Worm (Caenorhabditis elegans) whole organism, L1 larva: Measurements from ENCODE around the gene frm-2.

Experiments
- C16A3.4 ChIP-seq: fragments of 150-350 bp; optimal IDR thresholded peaks from 2 replicates; lab custom pipeline; 2014; ENCODE audit warnings: missing biosample characterization, missing genetic modification characterization
- F16B12.6 ChIP-seq: fragments of 150-350 bp; optimal IDR thresholded peaks from 2 replicates; lab custom pipeline; 2014; ENCODE audit warnings: missing biosample characterization, missing genetic modification characterization
- Y116A8C.19 ChIP-seq: sonication (generic microtip); optimal IDR thresholded peaks from 2 replicates; lab custom pipeline; 2016; ENCODE audit warnings: missing compliant biosample characterization, missing genetic modification characterization, borderline replicate concordance
- blmp-1 ChIP-seq: fragments of 150-350 bp; optimal IDR thresholded peaks from 2 replicates; lab custom pipeline; 2014; ENCODE audit warnings: missing biosample characterization, missing genetic modification characterization
- ceh-82 ChIP-seq, 3 experiments: fragments of 150-350 bp in 1 of 3; sonication (generic microtip) in 2 of 3; optimal IDR thresholded peaks; 2 replicates each; lab custom pipeline; 2014 to 2017; ENCODE audit warnings: missing biosample characterization in 3 of 3, missing genetic modification characterization in 3 of 3
- ceh-88 ChIP-seq: fragments of 200-800 bp; sonication (Bioruptor generic); IDR thresholded peaks from 2 replicates; pipeline ENCODE4 v1.3.6; 2022; ENCODE audit warnings: missing genetic modification characterization, missing compliant biosample characterization
- dpl-1 ChIP-seq, 3 experiments: fragments of 150-350 bp in 2 of 3; sonication (generic microtip) in 1 of 3; optimal IDR thresholded peaks; 2 replicates each; lab custom pipeline; 2014 to 2017; ENCODE audit warnings: missing biosample characterization in 3 of 3, missing genetic modification characterization in 3 of 3, missing genetic modification reagents in 3 of 3
- efl-1 ChIP-seq, 4 experiments: fragments of 150-350 bp; optimal IDR thresholded peaks in 3 of 4; peaks in 1 of 4; 1 replicate in 1 of 4; 2 replicates in 3 of 4; lab custom pipeline; 2014; ENCODE audit warnings: missing biosample characterization in 2 of 4, missing genetic modification characterization in 2 of 4, missing genetic modification reagents in 2 of 4
- efl-3 ChIP-seq: fragments of 200-800 bp; sonication (Bioruptor generic); optimal IDR thresholded peaks from 2 replicates; lab custom pipeline; 2018; ENCODE audit warnings: mild to moderate bottlenecking, missing genetic modification characterization, missing compliant biosample characterization
- egl-13 ChIP-seq: sonication (generic microtip); optimal IDR thresholded peaks from 2 replicates; lab custom pipeline; 2016; ENCODE audit warnings: missing genotype, missing genetic modification reagents, missing genetic modification characterization, missing compliant biosample characterization
- elt-2 ChIP-seq: sonication (generic microtip); optimal IDR thresholded peaks from 2 replicates; lab custom pipeline; 2016; ENCODE audit warnings: missing genetic modification characterization, mild to moderate bottlenecking, inconsistent platforms, missing compliant biosample characterization, missing genetic modification reagents
- elt-3 ChIP-seq, 6 experiments: fragments of 150-350 bp in 1 of 6; sonication (generic microtip); optimal IDR thresholded peaks; 2 replicates each; lab custom pipeline; 2017 to 2018; ENCODE audit warnings: missing biosample characterization in 6 of 6, missing genetic modification characterization in 6 of 6, inconsistent platforms in 1 of 6
- ets-5 ChIP-seq: fragments of 200-800 bp; sonication (Bioruptor generic); IDR thresholded peaks from 2 replicates; pipeline ENCODE4 v1.3.6; 2022; ENCODE audit warnings: missing genetic modification characterization, missing compliant biosample characterization
- fkh-8 ChIP-seq: sonication (generic microtip); optimal IDR thresholded peaks from 2 replicates; lab custom pipeline; 2016; ENCODE audit warnings: mild to moderate bottlenecking, missing genetic modification characterization, missing compliant biosample characterization
- fos-1 ChIP-seq: fragments of 150-350 bp; optimal IDR thresholded peaks from 2 replicates; lab custom pipeline; 2014; ENCODE audit warnings: missing biosample characterization, missing genetic modification characterization
- irx-1 ChIP-seq: sonication (generic microtip); optimal IDR thresholded peaks from 2 replicates; lab custom pipeline; 2016; ENCODE audit warnings: missing genetic modification characterization, missing compliant biosample characterization
- jun-1 ChIP-seq: fragments of 150-350 bp; optimal IDR thresholded peaks from 2 replicates; lab custom pipeline; 2014; ENCODE audit warnings: missing biosample characterization, missing genetic modification reagents, missing genetic modification characterization
- lin-13 ChIP-seq: fragments of 150-350 bp; optimal IDR thresholded peaks from 2 replicates; lab custom pipeline; 2014; ENCODE audit warnings: missing biosample characterization, missing genetic modification reagents, missing genetic modification characterization
- lin-14 ChIP-seq: fragments of 200-800 bp; sonication (Bioruptor generic); optimal IDR thresholded peaks from 2 replicates; lab custom pipeline; 2018; ENCODE audit warnings: mild to moderate bottlenecking, missing genetic modification characterization, moderate library complexity, missing compliant biosample characterization
- lin-35 ChIP-seq, 2 experiments: fragments of 150-350 bp; optimal IDR thresholded peaks; 2 replicates each; lab custom pipeline; 2014; ENCODE audit warnings: missing biosample characterization in 2 of 2, missing genetic modification characterization in 2 of 2, missing genetic modification reagents in 2 of 2
- lir-3 ChIP-seq: sonication (generic microtip); optimal IDR thresholded peaks from 2 replicates; lab custom pipeline; 2016; ENCODE audit warnings: mild to moderate bottlenecking, missing genetic modification characterization, moderate library complexity, missing compliant biosample characterization; ENCODE audit not compliant: poor library complexity
- lsy-2 ChIP-seq, 2 experiments: fragments of 150-350 bp; optimal IDR thresholded peaks; 2 replicates each; lab custom pipeline; 2014; ENCODE audit warnings: missing biosample characterization in 2 of 2, missing genetic modification characterization in 2 of 2
- mab-9 ChIP-seq: fragments of 200-800 bp; sonication (Bioruptor generic); IDR thresholded peaks from 2 replicates; pipeline ENCODE4 v1.3.6; 2022; ENCODE audit warnings: missing genetic modification reagents, missing genetic modification characterization, missing compliant biosample characterization
- mep-1 ChIP-seq: fragments of 150-350 bp; optimal IDR thresholded peaks from 2 replicates; lab custom pipeline; 2014; ENCODE audit warnings: missing biosample characterization, missing genetic modification characterization
- nhr-19 ChIP-seq: fragments of 200-800 bp; sonication (Bioruptor generic); conservative IDR thresholded peaks from 2 replicates; pipeline ENCODE4 v1.3.6; 2022; ENCODE audit warnings: missing genetic modification characterization, missing compliant biosample characterization
- nhr-20 ChIP-seq: sonication (generic microtip); optimal IDR thresholded peaks from 2 replicates; lab custom pipeline; 2016; ENCODE audit warnings: mild to moderate bottlenecking, missing genetic modification characterization, missing compliant biosample characterization
- nhr-28 ChIP-seq: fragments of 150-350 bp; optimal IDR thresholded peaks from 2 replicates; lab custom pipeline; 2014; ENCODE audit warnings: missing biosample characterization, missing genetic modification characterization
- nhr-71 ChIP-seq: sonication (generic microtip); optimal IDR thresholded peaks from 2 replicates; lab custom pipeline; 2016; ENCODE audit warnings: mild to moderate bottlenecking, missing genetic modification characterization, moderate library complexity, missing compliant biosample characterization
- nhr-85 ChIP-seq: sonication (generic microtip); peaks from one replicate; lab custom pipeline; 2016; ENCODE audit warnings: missing genetic modification characterization, inconsistent platforms, missing compliant biosample characterization
- rnt-1 ChIP-seq: sonication (generic microtip); optimal IDR thresholded peaks from 2 replicates; lab custom pipeline; 2016; ENCODE audit warnings: mild to moderate bottlenecking, missing genetic modification characterization, moderate library complexity, missing compliant biosample characterization
- skn-1 ChIP-seq: fragments of 150-350 bp; optimal IDR thresholded peaks from 2 replicates; lab custom pipeline; 2014; ENCODE audit warnings: missing biosample characterization, missing genetic modification characterization
- snpc-4 ChIP-seq: fragments of 150-350 bp; optimal IDR thresholded peaks from 2 replicates; lab custom pipeline; 2014; ENCODE audit warnings: missing biosample characterization, missing genetic modification characterization
- snu-23 ChIP-seq: sonication (generic microtip); optimal IDR thresholded peaks from 2 replicates; lab custom pipeline; 2016; ENCODE audit warnings: missing genetic modification characterization, missing compliant biosample characterization
- swsn-7 ChIP-seq: sonication (generic microtip); optimal IDR thresholded peaks from 2 replicates; lab custom pipeline; 2016; ENCODE audit warnings: missing genetic modification characterization, missing compliant biosample characterization
- tlp-1 ChIP-seq: fragments of 150-350 bp; optimal IDR thresholded peaks from 2 replicates; lab custom pipeline; 2014; ENCODE audit warnings: missing biosample characterization, missing genetic modification characterization
- unc-130 ChIP-seq: fragments of 150-350 bp; optimal IDR thresholded peaks from 2 replicates; lab custom pipeline; 2017; ENCODE audit warnings: missing biosample characterization, missing genetic modification characterization, inconsistent platforms
- unc-30 ChIP-seq: sonication (generic microtip); optimal IDR thresholded peaks from 2 replicates; lab custom pipeline; 2017; ENCODE audit warnings: missing biosample characterization, missing genetic modification characterization
- xbp-1 ChIP-seq: sonication (generic microtip); optimal IDR thresholded peaks from 2 replicates; lab custom pipeline; 2016; ENCODE audit warnings: missing genetic modification characterization, missing compliant biosample characterization
- ztf-4 ChIP-seq: fragments of 150-350 bp; optimal IDR thresholded peaks from 2 replicates; lab custom pipeline; 2014; ENCODE audit warnings: missing biosample characterization, missing genetic modification characterization

The frm-2 gene

ce11 chrIII:5948986-5949385, 32.9 kb downstream of the frm-2 start:
- TF ChIP-seq skn-1 (tag; lab: Kevin White, UChicago) (no peak), efl-3 (GFP tag; lab: Kevin White, UChicago) (no peak), mab-9 (GFP tag; lab: Robert Waterston, UW) (no peak), nhr-28 (no peak), tlp-1 (tag; lab: Kevin White, UChicago) (peak; percentile 61)

ce11 chrIII:5948162-5948933, 33.6 kb downstream of the frm-2 start, which contains the start of the genes F25B5.6 and F25B5.3:
Gene F25B5.6, minus strand, starts transcription at chrIII:5948733.
Gene F25B5.3, plus strand, starts transcription at chrIII:5948883.
- TF ChIP-seq fos-1 (tag; lab: Kevin White, UChicago) (no peak), lin-13 (GFP tag; lab: Kevin White, UChicago) (peak; percentile 14), lsy-2 (tag; optimal IDR thresholded peaks at IDR 0.05; lab: Kevin White, UChicago) (peak; percentile 36 to 50), ets-5 (no peak), xbp-1 (tag; lab: Kevin White, UChicago) (peak; percentile 3), ceh-88 (GFP tag; lab: Robert Waterston, UW) (no peak), lin-14 (GFP tag; lab: Kevin White, UChicago) (peak; percentile 51), skn-1 (tag; lab: Kevin White, UChicago) (peak; percentile 53), egl-13 (tag; lab: Kevin White, UChicago) (no peak), nhr-19 (GFP tag; lab: Robert Waterston, UW) (peak; percentile 98), rnt-1 (peak; percentile 9), lir-3 (tag; lab: Kevin White, UChicago) (no peak), mep-1 (tag; lab: Kevin White, UChicago) (peak; percentile 61), ztf-4 (tag; lab: Kevin White, UChicago) (no peak), snu-23 (GFP tag; lab: Kevin White, UChicago) (peak; percentile 58), ceh-82 (tag; optimal IDR thresholded peaks at IDR 0.05; lab: Kevin White, UChicago) (peak in 1 of 3 experiments; percentile 8), lin-35 (GFP tag; optimal IDR thresholded peaks at IDR 0.05; lab: Kevin White, UChicago) (peak; percentile 8 to 53), unc-130 (peak; percentile 2), jun-1 (tag; lab: Kevin White, UChicago) (no peak), irx-1 (tag; lab: Kevin White, UChicago) (no peak), tlp-1 (tag; lab: Kevin White, UChicago) (no peak), efl-1 (optimal IDR thresholded peaks at IDR 0.05; lab: Kevin White, UChicago) (peak in 1 of 2 experiments; percentile 31), efl-1 (GFP tag; optimal IDR thresholded peaks at IDR 0.05 in 1 of 2; lab: Kevin White, UChicago) (peak; percentile 43 to 92), nhr-85 (tag; lab: Kevin White, UChicago) (peak; percentile 79), C16A3.4 (peak; percentile 38), fkh-8 (tag; lab: Kevin White, UChicago) (peak; percentile 37), blmp-1 (tag; lab: Kevin White, UChicago) (peak; percentile 19), unc-30 (tag; lab: Kevin White, UChicago) (no peak), swsn-7 (tag; lab: Kevin White, UChicago) (peak; percentile 10), nhr-71 (peak; percentile 57), Y116A8C.19 (tag; lab: Kevin White, UChicago) (no peak), snpc-4 (tag; lab: Kevin White, UChicago) (peak; percentile 7), elt-2 (tag; lab: Kevin White, UChicago) (no peak), dpl-1 (GFP tag; optimal IDR thresholded peaks at IDR 0.05; lab: Kevin White, UChicago) (peak in 2 of 3 experiments; percentile 12 to 50), nhr-20 (tag; lab: Kevin White, UChicago) (peak; percentile 25), elt-3 (tag; optimal IDR thresholded peaks at IDR 0.05; lab: Kevin White, UChicago) (peak in 2 of 6 experiments; percentile 28 to 89), F16B12.6 (peak; percentile 83)
